Worm (Caenorhabditis elegans): Measurements from ENCODE around the gene F28F9.3.

The F28F9.3 gene

ce11 chrIV:3866018-3866417 lies 39.3 kb downstream of the F28F9.3 start:
- TF ChIP-seq hnd-1 (tag; optimal IDR thresholded peaks at IDR 0.05) = no peak
- no peak for TF ChIP-seq pes-1 (GFP tag; IDR thresholded peaks at IDR 0.05)
- no peak for TF ChIP-seq sea-1 (GFP tag; conservative IDR thresholded peaks at IDR 0.05)
- TF ChIP-seq hmbx-1 (tag; optimal IDR thresholded peaks at IDR 0.05) = no peak
- no peak for TF ChIP-seq tbx-11 (GFP tag; IDR thresholded peaks at IDR 0.05)
- TF ChIP-seq ama-1 (optimal IDR thresholded peaks at IDR 0.05) = no peak
- TF ChIP-seq hmg-4 (GFP tag; optimal IDR thresholded peaks at IDR 0.05) = no peak
- TF ChIP-seq F13C5.2 (tag; optimal IDR thresholded peaks at IDR 0.05) = no peak
- no peak for TF ChIP-seq scrt-1 (GFP tag; IDR thresholded peaks at IDR 0.05)
- no peak for TF ChIP-seq aly-1 (tag; optimal IDR thresholded peaks at IDR 0.05)

ce11 chrIV:3867252-3867651 lies 40.6 kb downstream of the F28F9.3 start, which contains the start of gene F37C4.4:
F37C4.4 (plus strand) TSS chrIV:3867309.
- TF ChIP-seq flt-1 (GFP tag; IDR thresholded peaks at IDR 0.05) (no peak), ceh-13 (GFP tag; optimal IDR thresholded peaks at IDR 0.05) (no peak), ama-1 (optimal IDR thresholded peaks at IDR 0.05) (no peak), B0310.2 (tag; optimal IDR thresholded peaks at IDR 0.05) (no peak), hmbx-1 (tag; optimal IDR thresholded peaks at IDR 0.05) (no peak), aly-1 (tag; optimal IDR thresholded peaks at IDR 0.05) (no peak), tbx-37 (GFP tag; conservative IDR thresholded peaks at IDR 0.05) (no peak), hmg-4 (GFP tag; optimal IDR thresholded peaks at IDR 0.05) (no peak), tra-4 (tag; optimal IDR thresholded peaks at IDR 0.05) (no peak), F13C5.2 (tag; optimal IDR thresholded peaks at IDR 0.05) (no peak), pes-1 (GFP tag; IDR thresholded peaks at IDR 0.05) (no peak), hnd-1 (tag; optimal IDR thresholded peaks at IDR 0.05) (no peak), ceh-36 (tag; optimal IDR thresholded peaks at IDR 0.05) (no peak), scrt-1 (GFP tag; IDR thresholded peaks at IDR 0.05) (no peak), ets-7 (tag; optimal IDR thresholded peaks at IDR 0.05) (no peak), tbx-11 (GFP tag; IDR thresholded peaks at IDR 0.05) (no peak), sea-1 (GFP tag; conservative IDR thresholded peaks at IDR 0.05) (no peak)

ce11 chrIV:3869875-3870274 lies 43.2 kb downstream of the F28F9.3 start:
- TF ChIP-seq ets-7 (tag; optimal IDR thresholded peaks at IDR 0.05) (no peak), ceh-36 (tag; optimal IDR thresholded peaks at IDR 0.05) (no peak), hnd-1 (tag; optimal IDR thresholded peaks at IDR 0.05) (no peak), tbx-11 (GFP tag; IDR thresholded peaks at IDR 0.05) (no peak)

- TF ChIP-seq aly-1 (tag; optimal IDR thresholded peaks at IDR 0.05) = no peak
Measured at ce11 chrIV:3873195-3873594, 46.5 kb downstream of the F28F9.3 start.

- no peak for TF ChIP-seq hmbx-1 (tag; optimal IDR thresholded peaks at IDR 0.05)
Measured at ce11 chrIV:3873706-3874105, 47.0 kb downstream of the F28F9.3 start, which contains the start of gene F37C4.5. F37C4.5 (minus strand) TSS chrIV:3873806.

- TF ChIP-seq flt-1 (GFP tag; IDR thresholded peaks at IDR 0.05) (no peak), pes-1 (GFP tag; IDR thresholded peaks at IDR 0.05) (no peak), ceh-13 (GFP tag; optimal IDR thresholded peaks at IDR 0.05) (no peak), F13C5.2 (tag; optimal IDR thresholded peaks at IDR 0.05) (no peak), aly-1 (tag; optimal IDR thresholded peaks at IDR 0.05) (no peak), ets-7 (tag; optimal IDR thresholded peaks at IDR 0.05) (no peak), tra-4 (tag; optimal IDR thresholded peaks at IDR 0.05) (no peak), ceh-36 (tag; optimal IDR thresholded peaks at IDR 0.05) (no peak), tbx-37 (GFP tag; conservative IDR thresholded peaks at IDR 0.05) (no peak), hmg-4 (GFP tag; optimal IDR thresholded peaks at IDR 0.05) (no peak)
Measured at ce11 chrIV:3874417-3874816, 47.7 kb downstream of the F28F9.3 start.

ce11 chrIV:3875260-3875659 lies 48.6 kb downstream of the F28F9.3 start:
- no peak for TF ChIP-seq F13C5.2 (tag; optimal IDR thresholded peaks at IDR 0.05)

- TF ChIP-seq ama-1 (optimal IDR thresholded peaks at IDR 0.05) (no peak), tra-4 (tag; optimal IDR thresholded peaks at IDR 0.05) (no peak), pes-1 (GFP tag; IDR thresholded peaks at IDR 0.05) (no peak), ceh-13 (GFP tag; optimal IDR thresholded peaks at IDR 0.05) (no peak), tbx-11 (GFP tag; IDR thresholded peaks at IDR 0.05) (no peak), flt-1 (GFP tag; IDR thresholded peaks at IDR 0.05) (no peak), B0310.2 (tag; optimal IDR thresholded peaks at IDR 0.05) (no peak), ceh-36 (tag; optimal IDR thresholded peaks at IDR 0.05) (no peak), hmg-4 (GFP tag; optimal IDR thresholded peaks at IDR 0.05) (no peak), tbx-37 (GFP tag; conservative IDR thresholded peaks at IDR 0.05) (no peak), sea-1 (GFP tag; conservative IDR thresholded peaks at IDR 0.05) (no peak), F13C5.2 (tag; optimal IDR thresholded peaks at IDR 0.05) (no peak), aly-1 (tag; optimal IDR thresholded peaks at IDR 0.05) (no peak), hmbx-1 (tag; optimal IDR thresholded peaks at IDR 0.05) (no peak)
Measured at ce11 chrIV:3876955-3877354, 50.3 kb downstream of the F28F9.3 start.

ce11 chrIV:3878283-3878938 lies 51.7 kb downstream of the F28F9.3 start, which contains the start of gene F37C4.6:
F37C4.6 (minus strand) TSS chrIV:3878333.
- TF ChIP-seq B0310.2 (tag; optimal IDR thresholded peaks at IDR 0.05) (no peak), tbx-11 (GFP tag; IDR thresholded peaks at IDR 0.05) (no peak), hnd-1 (tag; optimal IDR thresholded peaks at IDR 0.05) (no peak), scrt-1 (GFP tag; IDR thresholded peaks at IDR 0.05) (no peak), ceh-13 (GFP tag; optimal IDR thresholded peaks at IDR 0.05) (no peak), hmg-4 (GFP tag; optimal IDR thresholded peaks at IDR 0.05) (no peak), F13C5.2 (tag; optimal IDR thresholded peaks at IDR 0.05) (no peak), ama-1 (optimal IDR thresholded peaks at IDR 0.05) (no peak), sea-1 (GFP tag; conservative IDR thresholded peaks at IDR 0.05) (no peak), tra-4 (tag; optimal IDR thresholded peaks at IDR 0.05) (no peak)
